Worm (Caenorhabditis elegans) whole organism, L2 larva: ENCODE results near the gene F20D1.3.

Experiments
- C34F6.9 ChIP-seq: fragments of 150-350 bp; optimal IDR thresholded peaks from 2 replicates; lab custom pipeline; 2014; ENCODE audit warnings: missing biosample characterization, missing genetic modification characterization
- F13H6.1 ChIP-seq: sonication (generic microtip); optimal IDR thresholded peaks from 2 replicates; lab custom pipeline; 2016; ENCODE audit warnings: missing genetic modification characterization, missing compliant biosample characterization
- R02D3.7 ChIP-seq: fragments of 150-350 bp; optimal IDR thresholded peaks from 2 replicates; lab custom pipeline; 2014; ENCODE audit warnings: missing biosample characterization, missing genetic modification characterization
- Y55F3AM.14 ChIP-seq: fragments of 200-800 bp; sonication (Bioruptor generic); optimal IDR thresholded peaks from 2 replicates; lab custom pipeline; 2018; ENCODE audit warnings: mild to moderate bottlenecking, missing genetic modification characterization, missing compliant biosample characterization
- ZK546.5 ChIP-seq: sonication (generic microtip); optimal IDR thresholded peaks from 2 replicates; lab custom pipeline; 2017; ENCODE audit warnings: missing biosample characterization, missing genetic modification characterization
- alr-1 ChIP-seq: fragments of 150-350 bp; optimal IDR thresholded peaks from 2 replicates; lab custom pipeline; 2014; ENCODE audit warnings: missing biosample characterization, missing genetic modification characterization
- aly-2 ChIP-seq: fragments of 150-350 bp; optimal IDR thresholded peaks from 2 replicates; lab custom pipeline; 2014; ENCODE audit warnings: missing biosample characterization, missing genetic modification characterization
- ama-1 ChIP-seq: fragments of 150-350 bp; optimal IDR thresholded peaks from 2 replicates; lab custom pipeline; 2018; ENCODE audit warnings: inconsistent platforms
- blmp-1 ChIP-seq: sonication (generic microtip); optimal IDR thresholded peaks from 2 replicates; lab custom pipeline; 2017; ENCODE audit warnings: missing genetic modification characterization, mild to moderate bottlenecking, missing compliant biosample characterization, antibody characterized with exemption, moderate library complexity; ENCODE audit not compliant: insufficient read depth
- ceh-16 ChIP-seq: fragments of 150-350 bp; optimal IDR thresholded peaks from 2 replicates; lab custom pipeline; 2014; ENCODE audit warnings: missing biosample characterization, missing genetic modification characterization
- ceh-82 ChIP-seq: fragments of 150-350 bp; optimal IDR thresholded peaks from 2 replicates; lab custom pipeline; 2014; ENCODE audit warnings: missing biosample characterization, missing genetic modification characterization
- crh-2 ChIP-seq: sonication (generic microtip); optimal IDR thresholded peaks from 2 replicates; lab custom pipeline; 2017; ENCODE audit warnings: missing biosample characterization, missing genetic modification characterization
- dmd-4 ChIP-seq: sonication (generic microtip); optimal IDR thresholded peaks from 2 replicates; lab custom pipeline; 2017; ENCODE audit warnings: missing biosample characterization, missing genetic modification characterization
- egl-27 ChIP-seq: sonication (generic microtip); optimal IDR thresholded peaks from 3 replicates; lab custom pipeline; 2017; ENCODE audit warnings: missing biosample characterization, missing genetic modification reagents, missing genetic modification characterization
- elt-1 ChIP-seq: fragments of 150-350 bp; optimal IDR thresholded peaks from 2 replicates; lab custom pipeline; 2014; ENCODE audit warnings: missing biosample characterization, missing genetic modification characterization
- elt-3 ChIP-seq: sonication (generic microtip); optimal IDR thresholded peaks from 2 replicates; lab custom pipeline; 2017; ENCODE audit warnings: missing biosample characterization, missing genetic modification characterization
- fos-1 ChIP-seq: fragments of 150-350 bp; optimal IDR thresholded peaks from 2 replicates; lab custom pipeline; 2014; ENCODE audit warnings: missing biosample characterization, missing genetic modification characterization
- gmeb-1 ChIP-seq: fragments of 150-350 bp; optimal IDR thresholded peaks from 2 replicates; lab custom pipeline; 2014; ENCODE audit warnings: missing biosample characterization, missing genetic modification characterization
- lin-11 ChIP-seq: fragments of 150-350 bp; sonication (generic microtip); optimal IDR thresholded peaks from 2 replicates; lab custom pipeline; 2014; ENCODE audit warnings: missing biosample characterization, missing genetic modification characterization, inconsistent platforms, mixed read lengths
- lin-13 ChIP-seq: fragments of 150-350 bp; optimal IDR thresholded peaks from 2 replicates; lab custom pipeline; 2014; ENCODE audit warnings: missing biosample characterization, missing genetic modification reagents, missing genetic modification characterization
- lin-39 ChIP-seq: fragments of 150-350 bp; optimal IDR thresholded peaks from 2 replicates; lab custom pipeline; 2014; ENCODE audit warnings: missing biosample characterization, missing genetic modification reagents, missing genetic modification characterization
- lsy-2 ChIP-seq, 2 experiments: fragments of 150-350 bp in 1 of 2; sonication (generic microtip) in 1 of 2; optimal IDR thresholded peaks; 2 replicates each; lab custom pipeline; 2014 to 2017; ENCODE audit warnings: missing biosample characterization in 2 of 2, missing genetic modification characterization in 2 of 2
- mab-5 ChIP-seq: fragments of 150-350 bp; optimal IDR thresholded peaks from 2 replicates; lab custom pipeline; 2014; ENCODE audit warnings: missing biosample characterization, missing genetic modification characterization
- mbf-1 ChIP-seq: sonication (generic microtip); optimal IDR thresholded peaks from 2 replicates; lab custom pipeline; 2017; ENCODE audit warnings: missing biosample characterization, missing genetic modification characterization
- mdl-1 ChIP-seq, 2 experiments: fragments of 150-350 bp in 1 of 2; sonication (generic microtip) in 1 of 2; optimal IDR thresholded peaks; 2 replicates each; lab custom pipeline; 2017; ENCODE audit warnings: missing biosample characterization in 2 of 2, missing genetic modification characterization in 2 of 2
- nhr-10 ChIP-seq: sonication (generic microtip); optimal IDR thresholded peaks from 2 replicates; lab custom pipeline; 2017; ENCODE audit warnings: missing biosample characterization, missing genetic modification characterization
- nhr-11 ChIP-seq: fragments of 150-350 bp; optimal IDR thresholded peaks from 2 replicates; lab custom pipeline; 2014; ENCODE audit warnings: missing biosample characterization, missing genetic modification characterization
- nhr-12 ChIP-seq: fragments of 150-350 bp; optimal IDR thresholded peaks from 2 replicates; lab custom pipeline; 2014; ENCODE audit warnings: missing biosample characterization, missing genetic modification characterization
- nhr-129 ChIP-seq: fragments of 150-350 bp; optimal IDR thresholded peaks from 2 replicates; lab custom pipeline; 2014; ENCODE audit warnings: missing biosample characterization, missing genetic modification characterization
- nhr-21 ChIP-seq: fragments of 150-350 bp; optimal IDR thresholded peaks from 2 replicates; lab custom pipeline; 2014; ENCODE audit warnings: missing biosample characterization, missing genetic modification characterization
- nhr-23 ChIP-seq: fragments of 150-350 bp; optimal IDR thresholded peaks from 2 replicates; lab custom pipeline; 2014; ENCODE audit warnings: missing biosample characterization, missing genetic modification reagents, missing genetic modification characterization
- nhr-237 ChIP-seq: fragments of 150-350 bp; optimal IDR thresholded peaks from 2 replicates; lab custom pipeline; 2014; ENCODE audit warnings: missing biosample characterization, missing genetic modification characterization
- nhr-25 ChIP-seq: fragments of 150-350 bp; sonication (generic microtip); optimal IDR thresholded peaks from 3 replicates; lab custom pipeline; 2014; ENCODE audit warnings: missing biosample characterization, missing genetic modification characterization
- nhr-6 ChIP-seq: fragments of 150-350 bp; optimal IDR thresholded peaks from 2 replicates; lab custom pipeline; 2014; ENCODE audit warnings: missing biosample characterization, missing genetic modification characterization
- nhr-77 ChIP-seq: fragments of 150-350 bp; optimal IDR thresholded peaks from 2 replicates; lab custom pipeline; 2014; ENCODE audit warnings: missing biosample characterization, missing genetic modification characterization
- peb-1 ChIP-seq: fragments of 150-350 bp; optimal IDR thresholded peaks from 2 replicates; lab custom pipeline; 2014; ENCODE audit warnings: missing biosample characterization, missing genetic modification characterization
- sem-4 ChIP-seq: fragments of 150-350 bp; optimal IDR thresholded peaks from 2 replicates; lab custom pipeline; 2014; ENCODE audit warnings: missing biosample characterization, missing genetic modification reagents, missing genetic modification characterization
- skn-1 ChIP-seq: sonication (generic microtip); optimal IDR thresholded peaks from 2 replicates; lab custom pipeline; 2017; ENCODE audit warnings: missing biosample characterization, missing genetic modification characterization
- sma-3 ChIP-seq: sonication (generic microtip); optimal IDR thresholded peaks from 2 replicates; lab custom pipeline; 2016; ENCODE audit warnings: missing genetic modification reagents, missing genetic modification characterization, missing compliant biosample characterization
- sma-9 ChIP-seq, 2 experiments: fragments of 150-350 bp in 1 of 2; sonication (generic microtip) in 1 of 2; optimal IDR thresholded peaks; 2 replicates each; lab custom pipeline; 2014 to 2016; ENCODE audit warnings: missing genetic modification characterization in 2 of 2, mild to moderate bottlenecking in 1 of 2, missing biosample characterization in 1 of 2, missing compliant biosample characterization in 1 of 2, missing genetic modification reagents in 1 of 2, moderate library complexity in 1 of 2
- snpc-4 ChIP-seq: fragments of 150-350 bp; optimal IDR thresholded peaks from 2 replicates; lab custom pipeline; 2014; ENCODE audit warnings: missing biosample characterization, missing genetic modification characterization
- unc-39 ChIP-seq: fragments of 150-350 bp; optimal IDR thresholded peaks from 2 replicates; lab custom pipeline; 2014; ENCODE audit warnings: missing biosample characterization, missing genetic modification characterization
- unc-55 ChIP-seq: fragments of 150-350 bp; sonication (generic microtip); optimal IDR thresholded peaks from 3 replicates; lab custom pipeline; 2014; ENCODE audit warnings: missing biosample characterization, missing genetic modification reagents, missing genetic modification characterization
- unc-62 ChIP-seq: fragments of 150-350 bp; optimal IDR thresholded peaks from 2 replicates; lab custom pipeline; 2014; ENCODE audit warnings: missing biosample characterization, missing genetic modification reagents, missing genetic modification characterization
- zag-1 ChIP-seq: fragments of 150-350 bp; optimal IDR thresholded peaks from 2 replicates; lab custom pipeline; 2014; ENCODE audit warnings: missing biosample characterization, missing genetic modification characterization
- ztf-1 ChIP-seq: fragments of 200-800 bp; sonication (Bioruptor generic); conservative IDR thresholded peaks from 2 replicates; pipeline ENCODE4 v1.3.6; 2022; ENCODE audit warnings: missing genetic modification characterization, missing compliant biosample characterization
- ztf-11 ChIP-seq: sonication (generic microtip); optimal IDR thresholded peaks from 2 replicates; lab custom pipeline; 2017; ENCODE audit warnings: missing biosample characterization, missing genetic modification characterization
- ztf-4 ChIP-seq: fragments of 150-350 bp; optimal IDR thresholded peaks from 2 replicates; lab custom pipeline; 2014; ENCODE audit warnings: missing biosample characterization, missing genetic modification characterization

Gene F20D1.3

ce11 chrX:14975467-14976167, at the start of gene F20D1.3:
F20D1.3 (plus strand) TSS chrX:14976117.
- TF ChIP-seq ztf-1: no peak
- TF ChIP-seq fos-1 (tag; lab: Kevin White, UChicago): peak; percentile 99
- TF ChIP-seq zag-1: peak; percentile 7
- peak; percentile 73 for TF ChIP-seq C34F6.9 (tag; lab: Kevin White, UChicago)
- TF ChIP-seq nhr-21 (tag; lab: Kevin White, UChicago): peak; percentile 28
- TF ChIP-seq dmd-4: no peak
- peak in 1 of 2 experiments; percentile 46 for TF ChIP-seq mdl-1 (tag; optimal IDR thresholded peaks at IDR 0.05; lab: Kevin White, UChicago)
- TF ChIP-seq ceh-82 (tag; lab: Kevin White, UChicago): no peak
- TF ChIP-seq lin-11 (tag; lab: Kevin White, UChicago): peak; percentile 8
- no peak for TF ChIP-seq mbf-1
- TF ChIP-seq alr-1 (tag; lab: Kevin White, UChicago): no peak
- TF ChIP-seq egl-27 (tag; lab: Kevin White, UChicago): peak; percentile 38
- no peak for TF ChIP-seq unc-39 (tag; lab: Kevin White, UChicago)
- TF ChIP-seq F13H6.1: peak; percentile 34
- TF ChIP-seq nhr-23 (tag; lab: Kevin White, UChicago): no peak
- no peak for TF ChIP-seq ztf-4 (tag; lab: Kevin White, UChicago)
- no peak for TF ChIP-seq nhr-237 (tag; lab: Kevin White, UChicago)
- TF ChIP-seq nhr-77 (tag; lab: Kevin White, UChicago): no peak
- no peak for TF ChIP-seq nhr-10 (tag; lab: Kevin White, UChicago)
- TF ChIP-seq sma-9 (GFP tag; optimal IDR thresholded peaks at IDR 0.05; lab: Kevin White, UChicago): peak; percentile 60
- TF ChIP-seq sma-9 (tag; optimal IDR thresholded peaks at IDR 0.05; lab: Kevin White, UChicago): no peak
- no peak for TF ChIP-seq nhr-11 (tag; lab: Kevin White, UChicago)
- TF ChIP-seq Y55F3AM.14 (GFP tag; lab: Kevin White, UChicago): peak; percentile 41
- no peak for TF ChIP-seq ZK546.5 (tag; lab: Kevin White, UChicago)
- TF ChIP-seq sem-4 (tag; lab: Kevin White, UChicago): peak; percentile 24
- peak; percentile 90 for TF ChIP-seq nhr-129 (tag; lab: Kevin White, UChicago)
- TF ChIP-seq snpc-4 (tag; lab: Kevin White, UChicago): no peak
- peak; percentile 77 for TF ChIP-seq crh-2 (tag; lab: Kevin White, UChicago)
- peak; percentile 68 for TF ChIP-seq nhr-25 (tag; lab: Kevin White, UChicago)
- TF ChIP-seq mab-5 (tag; lab: Kevin White, UChicago): no peak
- peak; percentile 63 for TF ChIP-seq sma-3 (GFP tag; lab: Kevin White, UChicago)
- TF ChIP-seq ama-1 (lab: Kevin White, UChicago): no peak
- TF ChIP-seq aly-2 (tag; lab: Kevin White, UChicago): no peak
- TF ChIP-seq lsy-2 (tag; optimal IDR thresholded peaks at IDR 0.05; lab: Kevin White, UChicago): peak in 1 of 2 experiments; percentile 55
- TF ChIP-seq elt-3 (tag; lab: Kevin White, UChicago): no peak
- no peak for TF ChIP-seq unc-62 (GFP tag; lab: Kevin White, UChicago)
- no peak for TF ChIP-seq elt-1 (tag; lab: Kevin White, UChicago)
- no peak for TF ChIP-seq ceh-16 (tag; lab: Kevin White, UChicago)
- TF ChIP-seq gmeb-1 (tag; lab: Kevin White, UChicago): no peak
- TF ChIP-seq blmp-1 (tag; lab: Kevin White, UChicago): no peak
- no peak for TF ChIP-seq nhr-12 (tag; lab: Kevin White, UChicago)
- TF ChIP-seq nhr-6 (tag; lab: Kevin White, UChicago): peak; percentile 50
- peak; percentile 81 for TF ChIP-seq unc-55 (GFP tag; lab: Kevin White, UChicago)
- no peak for TF ChIP-seq peb-1 (tag; lab: Kevin White, UChicago)
- TF ChIP-seq lin-39 (tag; lab: Kevin White, UChicago): no peak
- no peak for TF ChIP-seq skn-1 (tag; lab: Kevin White, UChicago)
- no peak for TF ChIP-seq R02D3.7 (tag; lab: Kevin White, UChicago)
- no peak for TF ChIP-seq ztf-11 (tag; lab: Kevin White, UChicago)
- peak; percentile 37 for TF ChIP-seq lin-13 (GFP tag; lab: Kevin White, UChicago)
